Worm (Caenorhabditis elegans): ENCODE measurements around the gene col-120.
"Not testable (repeated sequence)": the region's sequence is repeated elsewhere in the genome, so short reads cannot be mapped to it uniquely, and the experiment has no call there.

col-120 gene

DNA sequence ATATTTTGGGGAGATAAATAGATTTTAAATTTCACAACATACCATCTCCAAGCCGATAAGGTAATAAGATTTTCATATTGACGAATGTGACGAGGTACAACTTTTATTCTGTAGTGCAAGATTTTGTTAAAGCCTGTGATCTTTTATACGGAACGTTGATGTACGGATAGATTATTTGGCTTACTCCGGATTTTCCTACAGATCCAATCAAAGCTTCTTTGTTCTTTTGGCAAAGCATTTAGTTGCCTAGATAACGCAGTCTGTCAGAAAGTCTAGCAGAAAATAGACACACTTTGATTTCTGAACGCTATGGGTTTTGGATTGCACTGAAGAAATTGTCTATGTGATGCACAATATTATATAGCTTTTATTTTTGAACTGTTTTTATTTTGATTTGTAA lies 37.6 kb upstream of the col-120 start, which contains the start of gene F49C12.2:
Gene F49C12.2, minus strand, starts transcription at position 101 of the 400 bp plus-strand sequence.
- no peak for TF ChIP-seq F37D6.2 (tag; optimal IDR thresholded peaks at IDR 0.05)
- TF ChIP-seq F49E8.2 (tag; optimal IDR thresholded peaks at IDR 0.05; ENCODE audit: borderline replicate concordance) = no peak
- no peak for TF ChIP-seq lin-13 (GFP tag; optimal IDR thresholded peaks at IDR 0.05)
- no peak for TF ChIP-seq unc-62 (GFP tag; optimal IDR thresholded peaks at IDR 0.05 in 1 of 2)
- TF ChIP-seq unc-62 (tag; optimal IDR thresholded peaks at IDR 0.05) = no peak
- TF ChIP-seq ZK337.2 (GFP tag; IDR thresholded peaks at IDR 0.05) = no peak
- TF ChIP-seq ceh-62 (tag; optimal IDR thresholded peaks at IDR 0.05) = no peak
- no peak for TF ChIP-seq lsy-2 (tag; optimal IDR thresholded peaks at IDR 0.05)
- TF ChIP-seq nhr-6 (tag; optimal IDR thresholded peaks at IDR 0.05) = no peak

- peak in 1 of 2 experiments; percentile 65 for TF ChIP-seq unc-62 (GFP tag; optimal IDR thresholded peaks at IDR 0.05 in 1 of 2)
- no peak for TF ChIP-seq unc-62 (tag; optimal IDR thresholded peaks at IDR 0.05)
- TF ChIP-seq lin-15B (tag; optimal IDR thresholded peaks at IDR 0.05) = no peak
- TF ChIP-seq aha-1 (tag) = peak; percentile 51
Measured at ce11 chrIV:9296285-9296684, 34.7 kb upstream of the col-120 start, which contains the start of gene F49C12.1. Gene F49C12.1 (minus strand): TSS chrIV:9296354.

DNA sequence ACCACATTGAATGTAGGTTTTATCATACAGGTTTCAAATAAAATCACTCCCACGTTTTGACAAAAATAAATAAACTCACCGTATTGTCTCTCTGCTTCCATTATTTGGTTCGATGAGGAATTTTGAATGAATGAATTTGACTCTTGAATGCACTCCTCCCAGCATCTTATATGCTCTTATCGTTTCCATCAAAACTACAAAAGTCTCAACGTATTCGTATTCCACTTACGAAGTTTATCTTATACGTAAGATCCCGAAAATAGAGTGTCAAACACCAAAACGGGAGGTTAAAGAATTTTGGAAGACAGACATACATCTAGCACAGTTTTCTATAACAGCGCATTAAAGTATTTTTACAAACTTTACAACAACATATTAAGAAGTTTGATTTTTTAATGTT lies 32.2 kb upstream of the col-120 start, which contains the start of gene nhr-264:
Gene nhr-264, minus strand, starts transcription at position 101 of the 400 bp plus-strand sequence.
- TF ChIP-seq nhr-237 (tag; optimal IDR thresholded peaks at IDR 0.05); lsy-2 (tag; optimal IDR thresholded peaks at IDR 0.05); nhr-25 (tag; optimal IDR thresholded peaks at IDR 0.05; ENCODE audit: borderline replicate concordance, insufficient read depth): not testable (repeated sequence)

ce11 chrIV:9289635-9290034 lies 28.0 kb upstream of the col-120 start:
- TF ChIP-seq mes-2 (tag; optimal IDR thresholded peaks at IDR 0.05; ENCODE audit: poor library complexity, severe bottlenecking) (no peak), ceh-32 (tag; optimal IDR thresholded peaks at IDR 0.05; ENCODE audit: poor library complexity) (no peak)

ce11 chrIV:9286305-9286704 lies 24.7 kb upstream of the col-120 start, which contains the start of gene nhr-267:
Gene nhr-267 (minus strand): TSS chrIV:9286405.
- TF ChIP-seq ceh-32 (tag; optimal IDR thresholded peaks at IDR 0.05; ENCODE audit: poor library complexity); gei-8 (GFP tag; optimal IDR thresholded peaks at IDR 0.05); lin-13 (GFP tag; optimal IDR thresholded peaks at IDR 0.05): not testable (repeated sequence)

ce11 chrIV:9274008-9274529 lies 12.5 kb upstream of the col-120 start, which contains the start of gene nmy-3:
Gene nmy-3 (plus strand): TSS chrIV:9274479.
- TF ChIP-seq unc-62 (GFP tag; optimal IDR thresholded peaks at IDR 0.05 in 1 of 2) (peak in 1 of 2 experiments; percentile 91), unc-62 (tag; optimal IDR thresholded peaks at IDR 0.05) (no peak), rbr-2 (tag; optimal IDR thresholded peaks at IDR 0.05) (no peak), lin-15B (tag; optimal IDR thresholded peaks at IDR 0.05) (no peak), nhr-237 (tag; optimal IDR thresholded peaks at IDR 0.05) (no peak)

ce11 chrIV:9269796-9270195 lies 8.2 kb upstream of the col-120 start, which contains the start of gene flh-3:
Gene flh-3 (plus strand): TSS chrIV:9270096.
- no peak for TF ChIP-seq dmd-8 (GFP tag; IDR thresholded peaks at IDR 0.05)
- TF ChIP-seq ceh-82 (tag; optimal IDR thresholded peaks at IDR 0.05) = no peak
- no peak for TF ChIP-seq unc-39 (tag; optimal IDR thresholded peaks at IDR 0.05)
- no peak for TF ChIP-seq hmg-1.1 (GFP tag; IDR thresholded peaks at IDR 0.05)
- no peak for TF ChIP-seq lim-7 (GFP tag; IDR thresholded peaks at IDR 0.05)
- TF ChIP-seq lin-13 (GFP tag; optimal IDR thresholded peaks at IDR 0.05) = no peak
- no peak for TF ChIP-seq ztf-11 (tag; optimal IDR thresholded peaks at IDR 0.05)
- TF ChIP-seq nhr-11 (tag; optimal IDR thresholded peaks at IDR 0.05) = no peak
- no peak for TF ChIP-seq F10B5.3 (tag; optimal IDR thresholded peaks at IDR 0.05)

DNA sequence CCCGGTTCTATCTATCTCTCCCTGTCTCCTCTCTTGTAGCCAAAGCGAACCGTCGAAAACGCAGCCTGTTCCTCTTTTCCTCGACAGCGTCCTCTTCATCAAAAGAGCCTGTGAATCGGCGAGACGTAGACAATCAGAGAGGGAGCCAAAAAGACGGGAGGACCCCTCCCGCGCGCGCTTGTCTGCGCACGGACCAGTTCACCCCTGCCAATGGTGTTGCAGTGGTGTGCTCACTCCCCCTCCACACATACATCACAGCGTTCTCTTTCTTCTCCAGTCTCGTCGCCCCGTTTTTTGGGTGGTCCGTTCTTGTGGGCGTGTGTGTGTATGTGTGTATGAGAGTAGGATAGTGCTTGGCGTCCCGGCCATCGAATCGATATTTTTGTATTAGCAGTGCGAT lies 7.3 kb upstream of the col-120 start:
- no peak for TF ChIP-seq nhr-41 (GFP tag; IDR thresholded peaks at IDR 0.05)
- no peak for TF ChIP-seq lsy-2 (tag; optimal IDR thresholded peaks at IDR 0.05)
- no peak for TF ChIP-seq dpl-1 (GFP tag; optimal IDR thresholded peaks at IDR 0.05)
- TF ChIP-seq lim-7 (GFP tag; IDR thresholded peaks at IDR 0.05) = no peak
- TF ChIP-seq mxl-2 (GFP tag; conservative IDR thresholded peaks at IDR 0.05) = no peak
- TF ChIP-seq Y75B8A.6 (GFP tag; IDR thresholded peaks at IDR 0.05) = no peak
- TF ChIP-seq hif-1 (tag; optimal IDR thresholded peaks at IDR 0.05) = no peak
